Worm (Caenorhabditis elegans) whole organism, L4 larva: ENCODE data around the gene gly-14.
A peak's percentile ranks its signal among the peaks of the same experiment; 100 is the strongest.

Source experiments
- F26F4.8 ChIP-seq: fragments of 200-800 bp; sonication (Bioruptor generic); conservative IDR thresholded peaks from 2 replicates; pipeline ENCODE4 v1.3.6; 2022; ENCODE audit warnings: missing genetic modification characterization, missing compliant biosample characterization
- F37D6.2 ChIP-seq: sonication (generic microtip); optimal IDR thresholded peaks from 2 replicates; lab custom pipeline; 2016; ENCODE audit warnings: mild to moderate bottlenecking, missing genetic modification characterization, missing compliant biosample characterization
- R02D3.7 ChIP-seq: fragments of 150-350 bp; sonication (generic microtip); optimal IDR thresholded peaks from 3 replicates; lab custom pipeline; 2014; ENCODE audit warnings: missing biosample characterization, missing genetic modification characterization
- Y105C5A.15 ChIP-seq: fragments of 200-800 bp; sonication (Bioruptor generic); IDR thresholded peaks from 2 replicates; pipeline ENCODE4 v1.3.6; 2022; ENCODE audit warnings: missing genetic modification characterization, missing compliant biosample characterization
- Y5F2A.4 ChIP-seq: fragments of 200-800 bp; sonication (Bioruptor generic); optimal IDR thresholded peaks from 2 replicates; lab custom pipeline; 2018; ENCODE audit warnings: mild to moderate bottlenecking, missing genetic modification characterization, missing compliant biosample characterization
- ZK337.2 ChIP-seq: fragments of 200-800 bp; sonication (Bioruptor generic); IDR thresholded peaks from 2 replicates; pipeline ENCODE4 v1.3.6; 2022; ENCODE audit warnings: missing genetic modification reagents, missing genetic modification characterization, missing compliant biosample characterization
- aha-1 ChIP-seq: fragments of 150-350 bp; peaks from one replicate; lab custom pipeline; 2014; ENCODE audit warnings: missing biosample characterization, missing genetic modification characterization
- ama-1 ChIP-seq: fragments of 150-350 bp; optimal IDR thresholded peaks from 2 replicates; lab custom pipeline; 2014; ENCODE audit warnings: inconsistent platforms, mixed read lengths
- attf-4 ChIP-seq: sonication (generic microtip); optimal IDR thresholded peaks from 3 replicates; lab custom pipeline; 2017; ENCODE audit warnings: missing biosample characterization, missing genetic modification characterization
- ceh-28 ChIP-seq: fragments of 150-350 bp; optimal IDR thresholded peaks from 2 replicates; lab custom pipeline; 2014; ENCODE audit warnings: missing biosample characterization, missing genetic modification reagents, missing genetic modification characterization
- ceh-44 ChIP-seq: fragments of 200-800 bp; sonication (Bioruptor generic); IDR thresholded peaks from 2 replicates; pipeline ENCODE4 v1.3.6; 2022; ENCODE audit warnings: missing genetic modification reagents, missing genetic modification characterization, missing compliant biosample characterization
- ceh-82 ChIP-seq: sonication (generic microtip); optimal IDR thresholded peaks from 2 replicates; lab custom pipeline; 2017; ENCODE audit warnings: missing biosample characterization, missing genetic modification characterization
- ces-1 ChIP-seq: fragments of 150-350 bp; sonication (generic microtip); optimal IDR thresholded peaks from 4 replicates; lab custom pipeline; 2014; ENCODE audit warnings: missing biosample characterization, missing genetic modification reagents, missing genetic modification characterization
- ctbp-1 ChIP-seq: fragments of 200-800 bp; sonication (Bioruptor generic); IDR thresholded peaks from 2 replicates; pipeline ENCODE4 v1.3.6; 2022; ENCODE audit warnings: missing genetic modification reagents, missing genetic modification characterization, missing compliant biosample characterization
- daf-8 ChIP-seq: fragments of 200-800 bp; sonication (Bioruptor generic); IDR thresholded peaks from 2 replicates; pipeline ENCODE4 v1.3.6; 2022; ENCODE audit warnings: missing genetic modification characterization, missing compliant biosample characterization
- dpl-1 ChIP-seq: fragments of 150-350 bp; optimal IDR thresholded peaks from 2 replicates; lab custom pipeline; 2014; ENCODE audit warnings: missing biosample characterization, missing genetic modification reagents, missing genetic modification characterization
- duxl-1 ChIP-seq: sonication (generic microtip); optimal IDR thresholded peaks from 2 replicates; lab custom pipeline; 2016; ENCODE audit warnings: mild to moderate bottlenecking, missing genetic modification characterization, moderate library complexity, missing compliant biosample characterization; ENCODE audit not compliant: poor library complexity
- egl-43 ChIP-seq: fragments of 200-800 bp; sonication (Bioruptor generic); IDR thresholded peaks from 2 replicates; pipeline ENCODE4 v1.3.6; 2022; ENCODE audit warnings: missing genetic modification reagents, missing genetic modification characterization, missing compliant biosample characterization
- fkh-10 ChIP-seq: fragments of 150-350 bp; optimal IDR thresholded peaks from 2 replicates; lab custom pipeline; 2014; ENCODE audit warnings: missing biosample characterization, missing genetic modification reagents, missing genetic modification characterization
- fos-1 ChIP-seq: fragments of 150-350 bp; optimal IDR thresholded peaks from 2 replicates; lab custom pipeline; 2014; ENCODE audit warnings: missing biosample characterization, missing genetic modification characterization
- gei-8 ChIP-seq: fragments of 200-800 bp; sonication (Bioruptor generic); optimal IDR thresholded peaks from 2 replicates; lab custom pipeline; 2018; ENCODE audit warnings: mild to moderate bottlenecking, missing genetic modification characterization, missing compliant biosample characterization
- hmg-1.1 ChIP-seq: fragments of 200-800 bp; sonication (Bioruptor generic); IDR thresholded peaks from 2 replicates; pipeline ENCODE4 v1.3.6; 2022; ENCODE audit warnings: missing genetic modification reagents, missing genetic modification characterization, missing compliant biosample characterization
- lin-13 ChIP-seq: fragments of 150-350 bp; optimal IDR thresholded peaks from 2 replicates; lab custom pipeline; 2014; ENCODE audit warnings: missing biosample characterization, missing genetic modification reagents, missing genetic modification characterization
- lin-15B ChIP-seq: fragments of 150-350 bp; sonication (generic microtip); optimal IDR thresholded peaks from 3 replicates; lab custom pipeline; 2014; ENCODE audit warnings: missing biosample characterization, missing genetic modification characterization
- lir-3 ChIP-seq: sonication (generic microtip); optimal IDR thresholded peaks from 2 replicates; lab custom pipeline; 2016; ENCODE audit warnings: mild to moderate bottlenecking, missing genetic modification characterization, missing compliant biosample characterization
- lsy-2 ChIP-seq, 2 experiments: fragments of 150-350 bp in 1 of 2; sonication (generic microtip) in 1 of 2; optimal IDR thresholded peaks; 2 replicates each; lab custom pipeline; 2014 to 2017; ENCODE audit warnings: missing biosample characterization in 2 of 2, missing genetic modification characterization in 2 of 2
- madf-9 ChIP-seq: fragments of 200-800 bp; sonication (Bioruptor generic); conservative IDR thresholded peaks from 2 replicates; pipeline ENCODE4 v1.3.6; 2022; ENCODE audit warnings: missing genetic modification reagents, missing genetic modification characterization, missing compliant biosample characterization
- mep-1 ChIP-seq: fragments of 150-350 bp; sonication (generic microtip); optimal IDR thresholded peaks from 3 replicates; lab custom pipeline; 2014; ENCODE audit warnings: missing biosample characterization, missing genetic modification characterization
- nhr-10 ChIP-seq: fragments of 150-350 bp; optimal IDR thresholded peaks from 2 replicates; lab custom pipeline; 2014; ENCODE audit warnings: missing biosample characterization, missing genetic modification characterization
- nhr-102 ChIP-seq: sonication (generic microtip); optimal IDR thresholded peaks from 2 replicates; lab custom pipeline; 2016; ENCODE audit warnings: mild to moderate bottlenecking, missing genetic modification characterization, moderate library complexity, missing compliant biosample characterization
- nhr-237 ChIP-seq: sonication (generic microtip); optimal IDR thresholded peaks from 2 replicates; lab custom pipeline; 2017; ENCODE audit warnings: missing biosample characterization, missing genetic modification characterization
- nhr-28 ChIP-seq: fragments of 150-350 bp; optimal IDR thresholded peaks from 2 replicates; lab custom pipeline; 2014; ENCODE audit warnings: missing biosample characterization, missing genetic modification characterization
- nhr-41 ChIP-seq: fragments of 200-800 bp; sonication (Bioruptor generic); IDR thresholded peaks from 2 replicates; pipeline ENCODE4 v1.3.6; 2022; ENCODE audit warnings: missing genetic modification reagents, missing genetic modification characterization, missing compliant biosample characterization
- nhr-42 ChIP-seq: fragments of 200-800 bp; sonication (Bioruptor generic); IDR thresholded peaks from 2 replicates; pipeline ENCODE4 v1.3.6; 2022; ENCODE audit warnings: missing genetic modification characterization, missing compliant biosample characterization
- nhr-48 ChIP-seq: sonication (generic microtip); optimal IDR thresholded peaks from 2 replicates; lab custom pipeline; 2016; ENCODE audit warnings: mild to moderate bottlenecking, missing genetic modification characterization, missing compliant biosample characterization
- nhr-76 ChIP-seq: fragments of 150-350 bp; optimal IDR thresholded peaks from 2 replicates; lab custom pipeline; 2014; ENCODE audit warnings: missing biosample characterization, missing genetic modification characterization
- pha-4 ChIP-seq, 2 experiments: fragments of 150-350 bp in 1 of 2; fragments of 200-800 bp in 1 of 2; sonication (Bioruptor generic) in 1 of 2; IDR thresholded peaks in 1 of 2; optimal IDR thresholded peaks in 1 of 2; 2 replicates each; pipeline versions ENCODE4 v1.3.6 to Lab custom; 2014 to 2022; ENCODE audit warnings: missing genetic modification characterization in 2 of 2, missing genetic modification reagents in 2 of 2, missing biosample characterization in 1 of 2, missing compliant biosample characterization in 1 of 2
- pqm-1 ChIP-seq: sonication (generic microtip); optimal IDR thresholded peaks from 2 replicates; lab custom pipeline; 2017; ENCODE audit warnings: missing biosample characterization, missing genetic modification characterization
- rbr-2 ChIP-seq: sonication (generic microtip); optimal IDR thresholded peaks from 2 replicates; lab custom pipeline; 2016; ENCODE audit warnings: missing genotype, missing genetic modification characterization, missing compliant biosample characterization
- saeg-2 ChIP-seq: fragments of 200-800 bp; sonication (Bioruptor generic); IDR thresholded peaks from 2 replicates; pipeline ENCODE4 v1.3.6; 2022; ENCODE audit warnings: missing genetic modification reagents, missing genetic modification characterization, missing compliant biosample characterization
- set-16 ChIP-seq: fragments of 200-800 bp; sonication (Bioruptor generic); IDR thresholded peaks from 2 replicates; pipeline ENCODE4 v1.3.6; 2022; ENCODE audit warnings: missing genetic modification reagents, missing genetic modification characterization, missing compliant biosample characterization
- spr-1 ChIP-seq: sonication (generic microtip); optimal IDR thresholded peaks from 2 replicates; lab custom pipeline; 2016; ENCODE audit warnings: mild to moderate bottlenecking, missing genetic modification characterization, missing compliant biosample characterization
- tag-97 ChIP-seq: fragments of 200-800 bp; sonication (Bioruptor generic); IDR thresholded peaks from 2 replicates; pipeline ENCODE4 v1.3.6; 2022; ENCODE audit warnings: missing genetic modification characterization, missing compliant biosample characterization
- unc-62 ChIP-seq, 3 experiments: fragments of 150-350 bp in 1 of 3; sonication (generic microtip); optimal IDR thresholded peaks in 2 of 3; peaks in 1 of 3; 1 replicate in 1 of 3; 2 replicates in 2 of 3; lab custom pipeline; 2014 to 2017; ENCODE audit warnings: missing biosample characterization in 3 of 3, missing genetic modification characterization in 3 of 3, missing genetic modification reagents in 3 of 3, missing genotype in 1 of 3
- zfp-2 ChIP-seq: sonication (generic microtip); optimal IDR thresholded peaks from 2 replicates; lab custom pipeline; 2016; ENCODE audit warnings: mild to moderate bottlenecking, missing genetic modification characterization, missing compliant biosample characterization
- zfp-3 ChIP-seq: fragments of 200-800 bp; sonication (Bioruptor generic); conservative IDR thresholded peaks from 2 replicates; pipeline ENCODE4 v1.3.6; 2022; ENCODE audit warnings: missing genetic modification reagents, missing genetic modification characterization, missing compliant biosample characterization
- ztf-7 ChIP-seq: fragments of 150-350 bp; optimal IDR thresholded peaks from 2 replicates; lab custom pipeline; 2014; ENCODE audit warnings: missing biosample characterization, missing genetic modification characterization

The gly-14 gene

ce11 chrIII:3493138-3493537, at the start of gene gly-14:
Gene gly-14 (minus strand): TSS chrIII:3493238.
- no peak for TF ChIP-seq lin-13 (GFP tag; lab: Kevin White, UChicago)
- no peak for TF ChIP-seq nhr-48 (tag; lab: Kevin White, UChicago)
- no peak for TF ChIP-seq egl-43 (GFP tag; lab: Robert Waterston, UW)
- TF ChIP-seq pha-4 (GFP tag; IDR thresholded peaks at IDR 0.05; lab: Robert Waterston, UW) = no peak
- no peak for TF ChIP-seq pha-4 (tag; optimal IDR thresholded peaks at IDR 0.05; lab: Kevin White, UChicago)
- no peak for TF ChIP-seq ama-1
- TF ChIP-seq ceh-44 (GFP tag; lab: Robert Waterston, UW) = no peak
- no peak for TF ChIP-seq nhr-102
- no peak for TF ChIP-seq lin-15B (tag; lab: Kevin White, UChicago)
- no peak for TF ChIP-seq duxl-1 (tag; lab: Kevin White, UChicago)
- TF ChIP-seq R02D3.7 (tag; lab: Kevin White, UChicago) = no peak

- no peak for TF ChIP-seq daf-8 (GFP tag; lab: Robert Waterston, UW)
- no peak for TF ChIP-seq dpl-1
- TF ChIP-seq spr-1 (tag; lab: Kevin White, UChicago) = no peak
- TF ChIP-seq madf-9 = no peak
- TF ChIP-seq lsy-2 (tag; optimal IDR thresholded peaks at IDR 0.05; lab: Kevin White, UChicago) = peak in 1 of 2 experiments; percentile 40
- TF ChIP-seq set-16 (GFP tag; lab: Robert Waterston, UW) = peak; percentile 63
- no peak for TF ChIP-seq ceh-28 (tag; lab: Kevin White, UChicago)
- no peak for TF ChIP-seq pqm-1 (tag; lab: Kevin White, UChicago)
- TF ChIP-seq ceh-44 (GFP tag; lab: Robert Waterston, UW) = no peak
- TF ChIP-seq ztf-7 (tag; lab: Kevin White, UChicago) = no peak
- no peak for TF ChIP-seq attf-4 (tag; lab: Kevin White, UChicago)
- no peak for TF ChIP-seq lir-3
- peak; percentile 30 for TF ChIP-seq rbr-2 (tag; lab: Kevin White, UChicago)
- 0 out of 2 replicates have a peak, but pooled peaks have one; percentile 13 for TF ChIP-seq hmg-1.1 (GFP tag; lab: Robert Waterston, UW)
- no peak for TF ChIP-seq tag-97 (GFP tag; lab: Robert Waterston, UW)
- no peak for TF ChIP-seq nhr-237 (tag; lab: Kevin White, UChicago)
- peak; percentile 51 for TF ChIP-seq fkh-10 (GFP tag; lab: Kevin White, UChicago)
- TF ChIP-seq fos-1 (tag; lab: Kevin White, UChicago) = no peak
- no peak for TF ChIP-seq ceh-82 (tag; lab: Kevin White, UChicago)
- TF ChIP-seq unc-62 (GFP tag; optimal IDR thresholded peaks at IDR 0.05 in 1 of 2; lab: Kevin White, UChicago) = peak in 1 of 2 experiments; percentile 70
- TF ChIP-seq unc-62 (tag; optimal IDR thresholded peaks at IDR 0.05; lab: Kevin White, UChicago) = no peak
- no peak for TF ChIP-seq saeg-2
- no peak for TF ChIP-seq gei-8
- TF ChIP-seq nhr-42 (GFP tag; lab: Robert Waterston, UW) = no peak
- no peak for TF ChIP-seq ZK337.2
- TF ChIP-seq F37D6.2 = peak; percentile 42
- no peak for TF ChIP-seq aha-1 (tag; lab: Kevin White, UChicago)
- no peak for TF ChIP-seq nhr-41 (GFP tag; lab: Robert Waterston, UW)
- no peak for TF ChIP-seq nhr-28 (tag; lab: Kevin White, UChicago)
- TF ChIP-seq ctbp-1 (GFP tag; lab: Robert Waterston, UW) = peak; percentile 54; the same call in 1 of the 2 replicates
- TF ChIP-seq zfp-3 (GFP tag; lab: Robert Waterston, UW) = no peak
- TF ChIP-seq zfp-2 (tag; lab: Kevin White, UChicago) = no peak
- TF ChIP-seq lin-13 (GFP tag; lab: Kevin White, UChicago) = no peak
- TF ChIP-seq Y5F2A.4 (GFP tag; lab: Kevin White, UChicago) = no peak
- no peak for TF ChIP-seq Y105C5A.15 (GFP tag; lab: Robert Waterston, UW)
- TF ChIP-seq F26F4.8 (GFP tag; lab: Robert Waterston, UW) = no peak
- TF ChIP-seq R02D3.7 (tag; lab: Kevin White, UChicago) = no peak
- no peak for TF ChIP-seq nhr-10 (tag; lab: Kevin White, UChicago)
- TF ChIP-seq ces-1 (GFP tag; lab: Kevin White, UChicago) = peak; percentile 11
- no peak for TF ChIP-seq nhr-76
- peak; percentile 16 for TF ChIP-seq mep-1 (tag; lab: Kevin White, UChicago)
Measured at ce11 chrIII:3542105-3542504, 49.1 kb upstream of the gly-14 start.
